Worm (Caenorhabditis elegans) whole organism, dauer: Measurements from ENCODE around the gene pdl-1.

ENCODE experiments used
- unc-62 ChIP-seq: sonication (generic microtip); optimal IDR thresholded peaks from 2 replicates; lab custom pipeline; 2017; ENCODE audit warnings: missing biosample characterization, missing genetic modification reagents, missing genetic modification characterization

Gene pdl-1

ce11 chrII:7183493-7184272 lies at the start of gene pdl-1:
Gene pdl-1, plus strand, starts transcription at chrII:7183801.
- TF ChIP-seq unc-62 = no peak

- TF ChIP-seq unc-62 = no peak
These were observed 44.5 kb upstream of the pdl-1 start for ce11 chrII:7139064-7139463.

DNA sequence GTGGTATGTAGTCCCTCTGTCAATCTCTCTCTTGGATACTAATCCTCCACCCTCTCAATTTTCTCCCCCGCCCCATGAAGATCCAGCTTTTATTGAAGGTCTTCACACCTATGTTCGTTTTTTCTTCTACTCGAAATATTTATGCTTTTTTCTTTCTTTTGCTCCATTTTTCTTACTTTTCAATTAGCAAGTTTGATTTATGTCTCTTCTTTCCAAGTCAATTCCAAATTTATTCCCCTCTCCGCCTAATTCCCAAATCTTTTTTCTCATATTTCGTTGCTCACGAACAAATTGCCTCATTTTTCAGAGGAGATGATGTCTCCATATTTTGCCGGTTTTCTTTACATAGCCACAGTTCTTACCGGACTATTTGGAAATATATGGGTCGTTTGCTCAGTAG lies 39.3 kb upstream of the pdl-1 start, which contains the start of gene npr-31:
npr-31 (plus strand) TSS at position 301 of the 400 bp plus-strand sequence.
- no peak for TF ChIP-seq unc-62

ce11 chrII:7146240-7146639 lies 37.4 kb upstream of the pdl-1 start:
- no peak for TF ChIP-seq unc-62

ce11 chrII:7147550-7147949 lies 36.1 kb upstream of the pdl-1 start:
- no peak for TF ChIP-seq unc-62

ce11 chrII:7148099-7148498 lies 35.5 kb upstream of the pdl-1 start, which contains the start of gene T07F8.1:
Gene T07F8.1, plus strand, starts transcription at chrII:7148399.
- no peak for TF ChIP-seq unc-62

DNA sequence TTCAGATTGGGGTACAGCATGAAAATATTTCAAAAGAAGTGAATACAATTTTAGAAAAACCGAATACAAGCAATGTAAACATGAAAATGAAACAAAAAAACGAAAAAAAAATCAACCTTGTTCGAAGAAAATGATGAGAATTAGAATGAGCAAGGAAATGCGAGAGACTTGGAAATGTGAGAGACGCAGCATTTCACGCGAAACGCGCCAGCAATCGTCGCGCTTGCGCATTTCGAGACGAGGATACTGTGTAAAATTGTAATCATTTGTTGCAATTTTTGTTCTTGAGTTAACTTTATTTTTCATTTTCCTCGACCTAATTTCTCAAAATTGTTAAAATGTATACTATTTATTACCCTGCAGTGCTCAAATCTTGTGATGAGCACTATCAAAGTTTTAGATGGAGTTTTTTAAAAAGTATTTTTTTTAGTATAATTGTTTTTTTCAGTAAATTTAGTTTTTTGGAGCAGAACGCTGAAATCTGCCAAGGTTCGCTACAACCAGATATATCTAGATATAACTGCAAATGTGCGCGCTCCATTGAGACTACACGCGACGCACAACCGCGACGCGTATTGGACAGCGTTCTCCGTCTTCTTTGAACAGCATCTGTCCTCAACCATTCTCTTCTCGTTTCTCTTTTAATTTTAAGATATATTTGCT lies 31.5 kb upstream of the pdl-1 start, which contains the start of gene fust-1:
fust-1 (plus strand) TSS at position 613 of the 663 bp plus-strand sequence.
- TF ChIP-seq unc-62 = no peak

- TF ChIP-seq unc-62 = no peak
These were observed 28.9 kb upstream of the pdl-1 start for ce11 chrII:7154711-7155110.

ce11 chrII:7155392-7155791 lies 28.2 kb upstream of the pdl-1 start, which contains the start of gene C27H5.2:
Gene C27H5.2, plus strand, starts transcription at chrII:7155581.
- TF ChIP-seq unc-62 = no peak

- TF ChIP-seq unc-62 = no peak
These were observed 26.2 kb upstream of the pdl-1 start for ce11 chrII:7157415-7157814.

ce11 chrII:7161512-7161911 lies 22.1 kb upstream of the pdl-1 start, which contains the start of gene C27H5.12:
Gene C27H5.12, minus strand, starts transcription at chrII:7161612.
- TF ChIP-seq unc-62 = no peak

DNA sequence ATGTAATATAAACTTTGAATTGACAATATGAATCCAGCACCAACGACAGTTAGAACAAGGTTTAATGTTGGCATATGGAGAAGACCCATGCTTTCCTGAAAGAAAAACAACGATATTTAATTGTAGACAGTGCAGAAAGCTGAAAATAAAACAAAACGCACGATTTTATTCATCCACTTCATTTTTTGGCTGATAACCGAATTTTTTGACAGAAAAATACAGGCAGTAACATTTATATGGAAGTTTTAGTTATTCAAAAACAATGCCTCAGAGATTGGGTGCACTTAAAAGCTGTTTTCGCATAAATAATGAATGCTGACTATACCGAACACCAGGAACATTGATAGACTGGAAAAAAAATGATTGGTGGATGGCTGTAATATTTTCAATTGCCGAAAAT lies 17.9 kb upstream of the pdl-1 start, which contains the start of gene mfsd-13.2:
mfsd-13.2 (minus strand) TSS at position 101 of the 400 bp plus-strand sequence.
- TF ChIP-seq unc-62 = no peak

DNA sequence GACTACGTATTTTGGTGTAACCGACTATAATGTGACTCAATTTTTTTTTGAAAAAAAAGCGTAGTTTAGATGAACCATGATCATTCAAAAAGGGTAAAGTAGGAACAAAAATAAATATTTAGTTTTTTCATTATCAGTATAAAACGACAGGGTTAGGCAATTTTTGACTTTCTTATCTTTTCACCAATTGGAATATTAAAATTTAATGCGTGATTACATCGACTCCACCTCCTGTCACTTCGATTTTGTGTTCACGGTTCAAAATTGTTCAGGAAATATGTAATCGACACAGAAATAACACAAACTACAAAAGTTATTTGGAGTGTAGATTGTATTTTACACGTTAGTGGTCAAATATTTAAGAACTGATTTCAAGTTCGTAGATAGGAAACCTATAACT lies 16.8 kb upstream of the pdl-1 start:
- no peak for TF ChIP-seq unc-62

ce11 chrII:7168712-7169111 lies 14.9 kb upstream of the pdl-1 start, which contains the start of gene col-36:
Gene col-36, minus strand, starts transcription at chrII:7168812.
- TF ChIP-seq unc-62 = no peak

- TF ChIP-seq unc-62 = no peak
These were observed 12.1 kb upstream of the pdl-1 start, which contains the start of gene dyf-13 for ce11 chrII:7171305-7171998. Gene dyf-13, minus strand, starts transcription at chrII:7171355.

DNA sequence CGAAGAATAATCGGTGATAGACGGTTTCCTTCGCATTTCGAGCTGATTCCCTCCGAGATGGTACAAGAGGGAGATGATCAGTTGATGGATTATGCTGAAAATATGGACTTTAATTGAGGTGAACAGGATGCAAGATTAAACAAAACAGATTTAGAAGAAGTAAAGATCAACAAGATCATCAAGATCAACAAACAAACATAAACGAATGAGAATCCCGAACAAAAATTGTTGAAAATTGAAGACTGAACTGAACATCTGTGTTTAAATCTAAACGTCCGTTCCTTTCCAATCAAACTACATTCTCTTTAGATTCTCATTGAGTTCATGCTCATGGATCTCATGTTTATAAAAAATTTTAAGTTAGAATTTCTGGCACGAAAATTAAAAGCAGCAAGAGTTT lies 8.8 kb upstream of the pdl-1 start, which contains the start of gene glc-4:
glc-4 (minus strand) TSS at position 101 of the 400 bp plus-strand sequence.
- TF ChIP-seq unc-62 = no peak

DNA sequence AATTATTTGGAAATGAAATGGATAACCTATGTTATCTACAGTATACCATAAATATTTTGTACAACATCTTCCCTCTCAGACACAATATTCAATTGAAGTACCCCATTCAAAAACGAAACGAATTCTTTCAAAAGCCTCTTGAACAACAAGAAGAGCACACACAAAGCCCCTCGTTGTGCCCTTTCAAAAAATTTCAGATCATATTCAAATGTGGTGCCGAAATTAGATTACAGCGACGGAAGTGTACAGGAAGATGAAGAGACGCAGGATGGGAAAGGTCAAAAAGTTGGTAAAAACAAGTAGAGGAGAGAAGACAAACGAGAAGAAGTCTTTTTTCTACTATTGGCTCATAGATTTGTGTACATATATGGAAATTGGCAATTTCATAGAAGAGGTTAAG lies 7.5 kb upstream of the pdl-1 start:
- no peak for TF ChIP-seq unc-62
